Worm (Caenorhabditis elegans): ENCODE measurements around the gene swt-2.

- TF ChIP-seq nhr-11 (tag; optimal IDR thresholded peaks at IDR 0.05) (no peak), egl-5 (tag; optimal IDR thresholded peaks at IDR 0.05) (no peak), ama-1 (optimal IDR thresholded peaks at IDR 0.05) (no peak), unc-62 (GFP tag; optimal IDR thresholded peaks at IDR 0.05) (no peak), nhr-237 (tag; optimal IDR thresholded peaks at IDR 0.05) (no peak), nhr-76 (tag; optimal IDR thresholded peaks at IDR 0.05) (no peak), ceh-82 (tag; optimal IDR thresholded peaks at IDR 0.05) (no peak)
Observed at ce11 chrV:7529840-7530239, at the start of gene swt-2.
